Fruit fly (Drosophila melanogaster) whole organism, wandering third instar larva: Measurements from ENCODE around the gene CG5191.

Experiments used
- Abd-B ChIP-seq: fragments of >200 bp; optimal IDR thresholded peaks from 2 replicates; lab custom pipeline; 2017; ENCODE audit warnings: missing biosample characterization, missing genetic modification characterization
- CG32264 ChIP-seq: fragments of 200-800 bp; sonication (Bioruptor generic); optimal IDR thresholded peaks from 2 replicates; lab custom pipeline; 2016; ENCODE audit warnings: missing biosample characterization, missing genetic modification characterization
- CG9705 ChIP-seq: fragments of 200-800 bp; sonication (Bioruptor generic); optimal IDR thresholded peaks from 2 replicates; lab custom pipeline; 2018; ENCODE audit warnings: missing biosample characterization, mild to moderate bottlenecking, missing genetic modification characterization
- CrebA ChIP-seq: fragments of 200-800 bp; sonication (Bioruptor generic); optimal IDR thresholded peaks from 2 replicates; lab custom pipeline; 2016; ENCODE audit warnings: missing biosample characterization, mild to moderate bottlenecking, missing genetic modification characterization, borderline replicate concordance
- Dfd ChIP-seq: fragments of >200 bp; optimal IDR thresholded peaks from 2 replicates; lab custom pipeline; 2017; ENCODE audit warnings: missing biosample characterization, missing genetic modification characterization
- Dif ChIP-seq: fragments of 200-275, 200-300 bp; sonication (Bioruptor generic); optimal IDR thresholded peaks from 2 replicates; lab custom pipeline; 2018; ENCODE audit warnings: missing biosample characterization, missing genetic modification characterization; ENCODE audit not compliant: partially characterized antibody
- GATAd ChIP-seq: sonication (Bioruptor generic); optimal IDR thresholded peaks from 2 replicates; lab custom pipeline; 2016; ENCODE audit warnings: missing biosample characterization, missing genetic modification characterization
- HLH106 ChIP-seq: fragments of 200-800 bp; optimal IDR thresholded peaks from 3 replicates; lab custom pipeline; 2019; ENCODE audit warnings: missing biosample characterization, mild to moderate bottlenecking, missing genetic modification characterization, moderate library complexity
- Hnf4 ChIP-seq: fragments of 200-800 bp; sonication (Bioruptor generic); optimal IDR thresholded peaks from 2 replicates; lab custom pipeline; 2016; ENCODE audit warnings: missing biosample characterization, mild to moderate bottlenecking, missing genetic modification characterization
- Hr78 ChIP-seq: fragments of >200 bp; optimal IDR thresholded peaks from 2 replicates; lab custom pipeline; 2017; ENCODE audit warnings: missing biosample characterization, missing genetic modification characterization
- Hr83 ChIP-seq: fragments of 200-300 bp; sonication (Bioruptor generic); optimal IDR thresholded peaks from 2 replicates; lab custom pipeline; 2016; ENCODE audit warnings: missing biosample characterization, mild to moderate bottlenecking, missing genetic modification characterization, moderate library complexity; ENCODE audit not compliant: poor library complexity, severe bottlenecking
- Jra ChIP-seq: sonication (Bioruptor generic); optimal IDR thresholded peaks from 2 replicates; lab custom pipeline; 2016; ENCODE audit warnings: missing biosample characterization, missing genetic modification characterization
- Mio ChIP-seq: sonication (Bioruptor generic); optimal IDR thresholded peaks from 2 replicates; lab custom pipeline; 2016; ENCODE audit warnings: missing biosample characterization, missing genetic modification characterization
- Myc ChIP-seq: fragments of >200 bp; optimal IDR thresholded peaks from 2 replicates; lab custom pipeline; 2017
- N ChIP-seq: fragments of >200 bp; optimal IDR thresholded peaks from 2 replicates; lab custom pipeline; 2018; ENCODE audit warnings: missing biosample characterization, missing external identifiers, missing genetic modification characterization
- OdsH ChIP-seq: fragments of 200-800 bp; sonication (Bioruptor generic); optimal IDR thresholded peaks from 2 replicates; lab custom pipeline; 2016; ENCODE audit warnings: missing biosample characterization, mild to moderate bottlenecking, missing genetic modification characterization
- Rel ChIP-seq, 2 experiments: fragments of 200-800 bp; sonication (Bioruptor generic) in 1 of 2; optimal IDR thresholded peaks; 2 replicates in 1 of 2; 3 replicates in 1 of 2; lab custom pipeline; 2016 to 2019; ENCODE audit warnings: mild to moderate bottlenecking in 2 of 2, missing biosample characterization in 2 of 2, missing genetic modification characterization in 2 of 2, moderate library complexity in 1 of 2
- Sp1 ChIP-seq: fragments of 200-800 bp; sonication (Bioruptor generic); optimal IDR thresholded peaks from 3 replicates; lab custom pipeline; 2019; ENCODE audit warnings: missing biosample characterization, mild to moderate bottlenecking, missing genetic modification characterization, moderate library complexity
- Vsx2 ChIP-seq: fragments of 200-300, 225-300 bp; sonication (Bioruptor generic); optimal IDR thresholded peaks from 2 replicates; lab custom pipeline; 2018; ENCODE audit warnings: missing biosample characterization, missing genetic modification characterization; ENCODE audit not compliant: partially characterized antibody
- br ChIP-seq: fragments of 200-800 bp; sonication (Bioruptor generic); optimal IDR thresholded peaks from 2 replicates; lab custom pipeline; 2016; ENCODE audit warnings: missing biosample characterization, missing genetic modification characterization
- brk ChIP-seq: fragments of 200-800 bp; sonication (Bioruptor generic); optimal IDR thresholded peaks from 2 replicates; lab custom pipeline; 2016; ENCODE audit warnings: missing biosample characterization, mild to moderate bottlenecking, missing genetic modification characterization
- dl ChIP-seq, 2 experiments: fragments of 175-275, 200-275 bp in 1 of 2; fragments of 200-275 bp in 1 of 2; sonication (Bioruptor generic); optimal IDR thresholded peaks; lab custom pipeline; 2018; ENCODE audit warnings: mild to moderate bottlenecking in 2 of 2, missing biosample characterization in 2 of 2, missing genetic modification characterization in 2 of 2, moderate library complexity in 2 of 2; ENCODE audit not compliant: partially characterized antibody in 2 of 2, insufficient read depth in 1 of 2
- dmrt93B ChIP-seq: fragments of 200-800 bp; sonication (Bioruptor generic); optimal IDR thresholded peaks from 2 replicates; lab custom pipeline; 2018; ENCODE audit warnings: missing biosample characterization, mild to moderate bottlenecking, missing genetic modification characterization
- dsf ChIP-seq: sonication (Bioruptor generic); optimal IDR thresholded peaks from 2 replicates; lab custom pipeline; 2016; ENCODE audit warnings: missing biosample characterization, missing genetic modification characterization, borderline replicate concordance
- ey ChIP-seq: fragments of 200-800 bp; sonication (Bioruptor generic); optimal IDR thresholded peaks from 2 replicates; lab custom pipeline; 2016; ENCODE audit warnings: missing biosample characterization, missing genetic modification characterization
- foxo ChIP-seq, 2 experiments: fragments of 200-800 bp; sonication (Bioruptor generic); optimal IDR thresholded peaks; 2 replicates in 1 of 2; 3 replicates in 1 of 2; lab custom pipeline; 2016 to 2017; ENCODE audit warnings: missing biosample characterization in 2 of 2, missing genetic modification characterization in 2 of 2
- fru ChIP-seq: fragments of 200-800 bp; sonication (Bioruptor generic); optimal IDR thresholded peaks from 3 replicates; lab custom pipeline; 2016; ENCODE audit warnings: missing biosample characterization, mild to moderate bottlenecking, missing genetic modification characterization
- h ChIP-seq: fragments of 200-800 bp; sonication (Bioruptor generic); optimal IDR thresholded peaks from 3 replicates; lab custom pipeline; 2016; ENCODE audit warnings: missing biosample characterization, mild to moderate bottlenecking, missing genetic modification characterization
- jim ChIP-seq: fragments of 175-275, 200-325 bp; sonication (Bioruptor generic); optimal IDR thresholded peaks from 2 replicates; lab custom pipeline; 2016; ENCODE audit warnings: missing biosample characterization, mild to moderate bottlenecking, missing genetic modification characterization
- lola ChIP-seq: fragments of >200 bp; optimal IDR thresholded peaks from 2 replicates; lab custom pipeline; 2017; ENCODE audit warnings: missing biosample characterization, missing genetic modification characterization
- pan ChIP-seq: fragments of >200 bp; optimal IDR thresholded peaks from 2 replicates; lab custom pipeline; 2017
- psq ChIP-seq: fragments of 200-800 bp; sonication (Bioruptor generic); optimal IDR thresholded peaks from 3 replicates; lab custom pipeline; 2017; ENCODE audit warnings: missing biosample characterization, mild to moderate bottlenecking, missing genetic modification characterization, moderate library complexity
- rgr ChIP-seq: fragments of 200-800 bp; sonication (Bioruptor generic); optimal IDR thresholded peaks from 3 replicates; lab custom pipeline; 2016; ENCODE audit warnings: missing biosample characterization, mild to moderate bottlenecking, missing genetic modification characterization
- sage ChIP-seq: fragments of 200-800 bp; sonication (Bioruptor generic); optimal IDR thresholded peaks from 2 replicates; lab custom pipeline; 2016; ENCODE audit warnings: missing biosample characterization, mild to moderate bottlenecking, missing genetic modification characterization
- sv ChIP-seq: fragments of 200-800 bp; sonication (Bioruptor generic); optimal IDR thresholded peaks from 3 replicates; lab custom pipeline; 2016; ENCODE audit warnings: missing biosample characterization, missing genetic modification characterization
- tai ChIP-seq: sonication (Bioruptor generic); optimal IDR thresholded peaks from 2 replicates; lab custom pipeline; 2016; ENCODE audit warnings: missing biosample characterization, missing genetic modification characterization
- usp ChIP-seq: fragments of >200 bp; optimal IDR thresholded peaks from 2 replicates; lab custom pipeline; 2017; ENCODE audit warnings: missing biosample characterization, missing genetic modification characterization
- woc ChIP-seq: sonication (Bioruptor generic); optimal IDR thresholded peaks from 2 replicates; lab custom pipeline; 2016; ENCODE audit warnings: missing biosample characterization, mild to moderate bottlenecking, missing genetic modification characterization

CG5191 gene

dm6 chr3R:20555720-20556280 lies 4.9 kb upstream of the CG5191 start:
- peak; percentile 68 for TF ChIP-seq Rel (GFP tag; optimal IDR thresholded peaks at IDR 0.05; lab: Kevin White, UChicago)
- peak; percentile 15 for TF ChIP-seq Rel (tag; optimal IDR thresholded peaks at IDR 0.05; lab: Kevin White, UChicago)
- TF ChIP-seq br (GFP tag; lab: Kevin White, UChicago), result no peak
- TF ChIP-seq Hr83, result peak; percentile 32
- TF ChIP-seq Dif (GFP tag; lab: Kevin White, UChicago), result peak; percentile 43
- no peak for TF ChIP-seq dsf (GFP tag; lab: Kevin White, UChicago)
- TF ChIP-seq foxo (GFP tag; optimal IDR thresholded peaks at IDR 0.05; lab: Kevin White, UChicago), result peak in 1 of 2 experiments; percentile 39

dm6 chr3R:20556281-20557113 lies 4.2 kb upstream of the CG5191 start:
- no peak for TF ChIP-seq jim (GFP tag; lab: Kevin White, UChicago)
- no peak for TF ChIP-seq pan
- peak; percentile 72 for TF ChIP-seq fru (GFP tag; lab: Kevin White, UChicago)
- no peak for TF ChIP-seq CG32264 (GFP tag; lab: Kevin White, UChicago)
- TF ChIP-seq Hr83, result no peak
- TF ChIP-seq Myc, result no peak
- no peak for TF ChIP-seq GATAd (GFP tag; lab: Kevin White, UChicago)
- TF ChIP-seq CG9705 (GFP tag; lab: Kevin White, UChicago), result no peak
- TF ChIP-seq CrebA (GFP tag; lab: Kevin White, UChicago), result no peak
- TF ChIP-seq psq (GFP tag; lab: Kevin White, UChicago), result peak; percentile 47
- peak; percentile 60 for TF ChIP-seq rgr
- peak; percentile 14 for TF ChIP-seq brk (GFP tag; lab: Kevin White, UChicago)
- no peak for TF ChIP-seq Hr78 (GFP tag; lab: Kevin White, UChicago)
- TF ChIP-seq woc (GFP tag; lab: Kevin White, UChicago), result peak; percentile 72
- no peak for TF ChIP-seq Rel (GFP tag; optimal IDR thresholded peaks at IDR 0.05; lab: Kevin White, UChicago)
- no peak for TF ChIP-seq Rel (tag; optimal IDR thresholded peaks at IDR 0.05; lab: Kevin White, UChicago)
- no peak for TF ChIP-seq lola (GFP tag; lab: Kevin White, UChicago)
- TF ChIP-seq Vsx2, result no peak
- TF ChIP-seq Mio (GFP tag; lab: Kevin White, UChicago), result no peak
- TF ChIP-seq Abd-B, result no peak
- no peak for TF ChIP-seq usp (GFP tag; lab: Kevin White, UChicago)
- no peak for TF ChIP-seq Jra (GFP tag; lab: Kevin White, UChicago)
- TF ChIP-seq HLH106 (tag; lab: Kevin White, UChicago), result peak; percentile 54
- TF ChIP-seq Dfd (GFP tag; lab: Kevin White, UChicago), result no peak
- peak; percentile 62 for TF ChIP-seq ey (GFP tag; lab: Kevin White, UChicago)
- TF ChIP-seq OdsH (GFP tag; lab: Kevin White, UChicago), result peak; percentile 67
- peak in 1 of 2 experiments; percentile 76 for TF ChIP-seq foxo (GFP tag; optimal IDR thresholded peaks at IDR 0.05; lab: Kevin White, UChicago)
- TF ChIP-seq br (GFP tag; lab: Kevin White, UChicago), result peak; percentile 55
- TF ChIP-seq h (GFP tag; lab: Kevin White, UChicago), result peak; percentile 82
- peak; percentile 4 for TF ChIP-seq Dif (GFP tag; lab: Kevin White, UChicago)
- peak; percentile 37 for TF ChIP-seq dmrt93B (GFP tag; lab: Kevin White, UChicago)
- TF ChIP-seq sv (GFP tag; lab: Kevin White, UChicago), result peak; percentile 37
- TF ChIP-seq Hnf4 (GFP tag; lab: Kevin White, UChicago), result peak; percentile 9
- no peak for TF ChIP-seq N
- no peak for TF ChIP-seq tai (GFP tag; lab: Kevin White, UChicago)
- no peak for TF ChIP-seq dsf (GFP tag; lab: Kevin White, UChicago)
- no peak for TF ChIP-seq sage (GFP tag; lab: Kevin White, UChicago)
- TF ChIP-seq Sp1 (GFP tag; lab: Kevin White, UChicago), result peak; percentile 18
- no peak for TF ChIP-seq dl (GFP tag; optimal IDR thresholded peaks at IDR 0.05; lab: Kevin White, UChicago; ENCODE audit: insufficient read depth in 1 of 2, partially characterized antibody in 2 of 2)
- TF ChIP-seq, all 38 proteins: peak for 16
